Worm (Caenorhabditis elegans) whole organism, L3 larva: ENCODE data around the gene chil-10.

Experiments used
- R02D3.7 ChIP-seq: fragments of 150-350 bp; optimal IDR thresholded peaks from 2 replicates; lab custom pipeline; 2014; ENCODE audit warnings: missing biosample characterization, missing genetic modification characterization
- ZK546.5 ChIP-seq: sonication (generic microtip); optimal IDR thresholded peaks from 2 replicates; lab custom pipeline; 2017; ENCODE audit warnings: missing biosample characterization, missing genetic modification characterization
- ama-1 ChIP-seq: fragments of 150-350 bp; optimal IDR thresholded peaks from 2 replicates; lab custom pipeline; 2018
- elt-2 ChIP-seq: sonication (generic microtip); optimal IDR thresholded peaks from 2 replicates; lab custom pipeline; 2016; ENCODE audit warnings: missing genetic modification reagents, mild to moderate bottlenecking, missing genetic modification characterization, missing compliant biosample characterization
- elt-3 ChIP-seq, 3 experiments: fragments of 150-350 bp in 1 of 3; sonication (generic microtip) in 2 of 3; optimal IDR thresholded peaks; 2 replicates in 2 of 3; 4 replicates in 1 of 3; lab custom pipeline; 2014 to 2017; ENCODE audit warnings: missing biosample characterization in 3 of 3, missing genetic modification characterization in 3 of 3
- nhr-76 ChIP-seq: fragments of 150-350 bp; sonication (generic microtip); optimal IDR thresholded peaks from 5 replicates; lab custom pipeline; 2014; ENCODE audit warnings: missing biosample characterization, missing genetic modification characterization
- unc-39 ChIP-seq: sonication (generic microtip); optimal IDR thresholded peaks from 4 replicates; lab custom pipeline; 2017; ENCODE audit warnings: missing biosample characterization, missing genetic modification characterization

DNA sequence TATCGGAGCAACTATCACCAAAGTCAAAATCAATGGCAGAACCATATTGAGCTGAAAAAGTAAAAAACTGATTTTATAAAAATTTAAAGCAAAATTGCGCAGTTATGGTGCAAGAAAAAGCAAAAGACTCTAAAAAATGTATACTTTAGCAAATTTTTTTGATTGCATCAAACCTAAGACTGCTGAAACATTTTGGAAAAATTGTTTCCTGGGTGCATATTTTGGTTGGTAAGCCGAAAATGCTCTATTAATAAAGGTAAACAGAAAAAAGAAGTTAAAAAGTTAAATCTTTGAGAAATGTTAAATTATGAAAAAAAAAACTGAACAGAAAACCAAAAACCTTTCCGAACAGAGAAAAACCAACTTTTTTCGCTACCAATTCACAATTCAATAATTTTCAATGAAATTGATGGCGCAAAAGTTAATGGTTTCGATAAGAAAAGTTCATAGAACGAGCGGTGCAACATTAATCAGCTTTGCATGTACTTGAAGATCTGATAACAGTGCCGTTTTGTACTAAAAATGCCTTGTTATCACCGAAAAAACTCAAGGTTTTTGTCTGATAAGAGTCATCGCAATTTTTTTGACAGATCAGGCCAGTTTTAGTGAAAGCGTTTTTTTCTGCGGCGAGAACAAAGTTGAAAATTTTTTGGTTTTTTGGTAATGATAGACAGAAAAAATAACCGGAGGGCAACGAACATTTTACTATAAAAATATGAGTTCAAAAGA lies 20.4 kb downstream of the chil-10 start, which contains the start of gene abhd-3.2:
- TF ChIP-seq R02D3.7 (tag; lab: Kevin White, UChicago) (no peak), nhr-76 (tag; lab: Kevin White, UChicago) (no peak), elt-3 (tag; optimal IDR thresholded peaks at IDR 0.05; lab: Kevin White, UChicago) (peak in 2 of 3 experiments; percentile 59 to 77), ama-1 (lab: Kevin White, UChicago) (no peak), elt-2 (tag; lab: Kevin White, UChicago) (peak; percentile 100), unc-39 (no peak), ZK546.5 (no peak)
